Fruit fly (Drosophila melanogaster) Kc167 (cell line): ENCODE data around the gene CG17258.

Experiments used
- Myc ChIP-seq: fragments of >200 bp; optimal IDR thresholded peaks from 2 replicates; lab custom pipeline; 2017; ENCODE audit warnings: missing external identifiers
- Sin3A ChIP-seq: fragments of >200 bp; optimal IDR thresholded peaks from 2 replicates; lab custom pipeline; 2018; ENCODE audit warnings: missing external identifiers
- h ChIP-seq: fragments of >200 bp; optimal IDR thresholded peaks from 3 replicates; lab custom pipeline; 2018; ENCODE audit warnings: missing external identifiers
- insv ChIP-seq: fragments of >200 bp; optimal IDR thresholded peaks from 3 replicates; lab custom pipeline; 2018; ENCODE audit warnings: missing external identifiers
- psq ChIP-seq: fragments of >200 bp; optimal IDR thresholded peaks from 2 replicates; lab custom pipeline; 2017; ENCODE audit warnings: missing external identifiers
- ttk ChIP-seq: sonication (Bioruptor generic); optimal IDR thresholded peaks from 2 replicates; lab custom pipeline; 2017; ENCODE audit warnings: missing external identifiers

CG17258 gene

DNA sequence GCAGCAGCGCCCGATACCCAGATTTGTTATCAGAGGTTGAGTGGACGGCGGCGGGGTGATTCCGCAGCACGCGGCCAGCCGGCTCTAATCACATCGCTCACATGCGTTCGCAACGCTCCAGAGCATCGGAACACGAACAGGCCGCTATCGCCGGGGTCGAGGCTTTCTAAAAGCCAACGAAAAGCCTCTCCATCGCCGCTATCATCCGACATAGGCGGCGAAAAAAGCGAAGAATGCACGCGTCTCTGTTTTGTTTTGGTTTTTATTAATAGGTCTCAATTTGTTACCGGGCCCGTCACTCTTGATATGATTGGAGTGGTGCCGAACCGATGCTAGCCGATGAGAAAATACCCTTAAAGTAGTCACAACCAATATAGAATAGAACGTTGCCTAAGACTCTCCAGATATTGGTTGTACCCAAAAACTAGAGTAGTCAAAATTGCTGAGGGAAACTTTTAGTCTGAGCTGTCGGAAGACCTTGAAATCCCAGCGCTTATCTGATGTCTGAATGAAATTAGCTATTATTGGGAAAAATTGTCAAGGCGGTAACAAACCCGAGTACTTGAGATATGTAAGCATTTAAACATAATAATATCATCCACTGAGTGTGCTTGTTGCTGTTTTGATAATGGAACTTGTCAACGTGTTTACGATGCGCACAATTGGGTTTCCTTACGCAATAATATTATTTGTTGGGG lies 6.9 kb upstream of the CG17258 start, which contains the start of gene CG17261:
TSS of gene CG17261 (plus strand) at position 634 of the 698 bp plus-strand sequence.
- TF ChIP-seq Myc (lab: Kevin White, UChicago), result no peak
- TF ChIP-seq insv (lab: Kevin White, UChicago), result no peak
- no peak for TF ChIP-seq Sin3A (lab: Kevin White, UChicago)
- no peak for TF ChIP-seq ttk (lab: Kevin White, UChicago)
- TF ChIP-seq psq (lab: Kevin White, UChicago), result no peak
- no peak for TF ChIP-seq h (lab: Kevin White, UChicago)

dm6 chr2L:3039774-3040173 lies 4.6 kb upstream of the CG17258 start, which contains the start of the genes cnir and CG17221:
cnir (minus strand) TSS chr2L:3039812.
CG17221 (plus strand) TSS chr2L:3039976.
- TF ChIP-seq Sin3A (lab: Kevin White, UChicago), result no peak

DNA sequence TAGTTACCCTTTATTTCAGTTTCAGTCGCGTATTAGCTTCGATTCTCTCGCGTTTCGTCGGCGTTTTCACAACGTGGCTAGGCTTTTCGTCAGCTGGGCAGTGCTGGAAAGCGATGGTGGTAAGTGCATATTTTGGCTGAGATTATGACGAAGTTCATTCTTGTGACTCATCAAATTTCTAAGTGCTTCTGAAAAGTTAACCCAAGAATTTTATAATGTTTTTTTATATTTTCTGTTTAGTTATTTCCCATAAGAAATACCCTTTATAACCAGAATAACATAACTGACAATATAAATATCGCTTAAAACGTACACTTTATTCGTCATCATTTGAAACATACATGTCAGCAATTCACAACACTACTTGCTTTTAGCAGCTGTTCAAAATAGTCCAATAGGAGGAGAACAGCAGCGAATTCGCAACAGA lies 2.0 kb upstream of the CG17258 start, which contains the start of the genes CG17260 and SerRS:
TSS of gene CG17260 (plus strand) at position 78 of the 427 bp plus-strand sequence.
TSS of gene SerRS (minus strand) at position 251 of the 427 bp plus-strand sequence.
- TF ChIP-seq h (lab: Kevin White, UChicago), result no peak
- no peak for TF ChIP-seq ttk (lab: Kevin White, UChicago)
- no peak for TF ChIP-seq Myc (lab: Kevin White, UChicago)
- TF ChIP-seq psq (lab: Kevin White, UChicago), result no peak
- TF ChIP-seq Sin3A (lab: Kevin White, UChicago), result no peak
- no peak for TF ChIP-seq insv (lab: Kevin White, UChicago)

dm6 chr2L:3030350-3030749 lies 4.8 kb downstream of the CG17258 start, which contains the start of gene GABPI:
GABPI (plus strand) TSS chr2L:3030539.
- TF ChIP-seq ttk (lab: Kevin White, UChicago), result no peak
- TF ChIP-seq insv (lab: Kevin White, UChicago), result no peak
- TF ChIP-seq Sin3A (lab: Kevin White, UChicago), result no peak

- TF ChIP-seq ttk (lab: Kevin White, UChicago), result no peak
- TF ChIP-seq h (lab: Kevin White, UChicago), result no peak
- no peak for TF ChIP-seq insv (lab: Kevin White, UChicago)
- TF ChIP-seq Sin3A (lab: Kevin White, UChicago), result no peak
- TF ChIP-seq psq (lab: Kevin White, UChicago), result no peak
- TF ChIP-seq Myc (lab: Kevin White, UChicago), result no peak
Observed at dm6 chr2L:3029012-3029411, 6.1 kb downstream of the CG17258 start, which contains the start of the genes Sf3b2 and CG17219. Sf3b2 (minus strand) TSS chr2L:3029168. CG17219 (plus strand) TSS chr2L:3029253.

DNA sequence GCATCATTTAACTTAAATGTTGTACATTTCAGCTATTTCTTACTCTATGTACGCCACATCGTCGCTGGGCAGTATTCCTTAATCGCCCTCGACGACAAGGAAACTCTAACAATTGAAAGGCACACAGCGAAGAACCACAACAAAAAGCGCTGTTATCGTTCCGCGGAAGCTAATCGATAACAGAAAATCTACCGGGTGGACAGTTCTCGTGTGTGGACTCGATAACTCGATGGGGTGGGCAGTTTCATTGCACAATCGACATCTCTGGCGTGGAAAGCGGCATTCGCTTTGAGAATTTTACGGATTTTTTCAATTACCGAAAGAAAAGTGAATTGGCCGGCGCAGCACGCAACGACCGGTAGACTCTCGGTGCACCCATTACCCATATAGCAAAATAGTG lies 12.2 kb downstream of the CG17258 start, which contains the start of the genes alpha4GT1 and Prp40:
TSS of gene alpha4GT1 (minus strand) at position 156 of the 400 bp plus-strand sequence.
TSS of gene Prp40 (plus strand) at position 241 of the 400 bp plus-strand sequence.
- TF ChIP-seq insv (lab: Kevin White, UChicago), result no peak

DNA sequence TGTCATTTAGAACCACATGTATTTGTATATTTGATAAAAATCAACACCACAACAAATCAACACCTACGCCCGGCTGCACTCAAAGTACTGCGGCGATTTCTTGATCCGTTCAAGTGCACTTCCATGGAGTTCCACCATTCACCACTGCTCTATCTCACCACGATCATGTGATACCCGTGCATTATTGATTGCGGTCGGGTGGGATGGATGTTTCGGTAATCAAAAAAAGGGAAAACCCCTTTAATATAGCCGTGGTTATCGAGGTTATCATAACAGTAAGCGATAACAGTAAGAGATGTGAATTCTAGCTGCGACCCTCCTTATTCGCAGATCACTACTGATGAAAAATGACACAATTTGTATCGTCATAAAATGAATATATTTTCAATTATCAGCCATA lies 16.9 kb downstream of the CG17258 start, which contains the start of the genes CG17224 and CG17264:
TSS of gene CG17224 (minus strand) at position 97 of the 400 bp plus-strand sequence.
TSS of gene CG17264 (plus strand) at position 297 of the 400 bp plus-strand sequence.
- TF ChIP-seq Myc (lab: Kevin White, UChicago) (no peak), ttk (lab: Kevin White, UChicago) (no peak), Sin3A (lab: Kevin White, UChicago) (no peak), insv (lab: Kevin White, UChicago) (no peak), psq (lab: Kevin White, UChicago) (no peak), h (lab: Kevin White, UChicago) (no peak)

- no peak for TF ChIP-seq insv (lab: Kevin White, UChicago)
- no peak for TF ChIP-seq ttk (lab: Kevin White, UChicago)
- no peak for TF ChIP-seq h (lab: Kevin White, UChicago)
- no peak for TF ChIP-seq Myc (lab: Kevin White, UChicago)
- TF ChIP-seq Sin3A (lab: Kevin White, UChicago), result no peak
- TF ChIP-seq psq (lab: Kevin White, UChicago), result no peak
Observed at dm6 chr2L:3012780-3013179, 22.4 kb downstream of the CG17258 start.

dm6 chr2L:3011484-3011883 lies 23.7 kb downstream of the CG17258 start:
- TF ChIP-seq Myc (lab: Kevin White, UChicago) (no peak), insv (lab: Kevin White, UChicago) (no peak), h (lab: Kevin White, UChicago) (no peak), psq (lab: Kevin White, UChicago) (no peak), Sin3A (lab: Kevin White, UChicago) (no peak), ttk (lab: Kevin White, UChicago) (no peak)

DNA sequence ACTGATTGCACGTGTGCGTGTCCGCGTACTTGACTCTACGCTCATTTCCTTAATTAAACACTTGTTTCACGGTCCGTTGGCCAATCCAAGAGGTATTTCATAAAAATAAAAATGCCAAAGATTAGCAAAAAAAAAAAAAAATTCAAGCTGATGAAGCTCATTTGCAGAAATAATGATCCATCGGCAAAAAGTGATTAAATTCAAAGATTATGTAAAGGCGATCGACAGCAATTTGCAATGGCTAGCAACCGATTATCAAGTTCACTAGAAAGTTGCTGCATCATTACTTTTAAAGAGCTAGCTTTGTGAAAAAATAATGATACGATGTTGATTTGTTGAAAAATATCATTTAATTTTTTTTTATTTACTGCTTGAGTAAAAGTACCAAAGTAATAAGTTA lies 25.7 kb downstream of the CG17258 start:
- TF ChIP-seq insv (lab: Kevin White, UChicago), result no peak
- no peak for TF ChIP-seq psq (lab: Kevin White, UChicago)
- TF ChIP-seq h (lab: Kevin White, UChicago), result no peak
- TF ChIP-seq Sin3A (lab: Kevin White, UChicago), result no peak
- no peak for TF ChIP-seq ttk (lab: Kevin White, UChicago)
- TF ChIP-seq Myc (lab: Kevin White, UChicago), result no peak

dm6 chr2L:3006925-3007426 lies 28.2 kb downstream of the CG17258 start:
- TF ChIP-seq Sin3A (lab: Kevin White, UChicago), result no peak
- TF ChIP-seq ttk (lab: Kevin White, UChicago), result no peak
- no peak for TF ChIP-seq Myc (lab: Kevin White, UChicago)
- TF ChIP-seq insv (lab: Kevin White, UChicago), result no peak
- TF ChIP-seq psq (lab: Kevin White, UChicago), result no peak
- no peak for TF ChIP-seq h (lab: Kevin White, UChicago)
